Fruit fly (Drosophila melanogaster): ENCODE results near the gene Membrin.

The Membrin gene

dm6 chr3L:5352684-5353322 is 13.5 kb upstream of the Membrin start (continued):
- TF ChIP-seq CG7556 (GFP tag; optimal IDR thresholded peaks at IDR 0.05) (no peak), Ssrp (tag; optimal IDR thresholded peaks at IDR 0.05) (peak; percentile 2), Hey (tag; optimal IDR thresholded peaks at IDR 0.05) (no peak), hbn (GFP tag; IDR thresholded peaks at IDR 0.05; ENCODE audit: partially characterized antibody) (no peak), Xrp1 (GFP tag; IDR thresholded peaks at IDR 0.05) (peak; percentile 82), chn (GFP tag; optimal IDR thresholded peaks at IDR 0.05) (no peak), CG4404 (GFP tag; IDR thresholded peaks at IDR 0.05) (peak; percentile 90), nerfin-1 (tag; optimal IDR thresholded peaks at IDR 0.05) (peak; percentile 35), Side (GFP tag; optimal IDR thresholded peaks at IDR 0.05) (no peak), sr (GFP tag; IDR thresholded peaks at IDR 0.05) (no peak), ap (GFP tag; IDR thresholded peaks at IDR 0.05) (no peak), lov (optimal IDR thresholded peaks at IDR 0.05) (no peak), lov (GFP tag; IDR thresholded peaks at IDR 0.05) (0 out of 3 replicates have a peak, but pooled peaks have one; percentile 56), Gsc (GFP tag; IDR thresholded peaks at IDR 0.05) (no peak), nom (GFP tag; optimal IDR thresholded peaks at IDR 0.05) (peak; percentile 91), stwl (tag; optimal IDR thresholded peaks at IDR 0.05) (peak; percentile 41), btn (GFP tag; optimal IDR thresholded peaks at IDR 0.05) (no peak), CG31224 (GFP tag; IDR thresholded peaks at IDR 0.05) (no peak), CG17328 (GFP tag; IDR thresholded peaks at IDR 0.05) (peak; percentile 49; the same call in 1 of the 2 replicates), CG17361 (GFP tag; IDR thresholded peaks at IDR 0.05) (peak; percentile 51; the same call in 1 of the 3 replicates), CG1602 (GFP tag; optimal IDR thresholded peaks at IDR 0.05) (no peak), CG1832 (GFP tag; optimal IDR thresholded peaks at IDR 0.05) (no peak), CG30431 (GFP tag; optimal IDR thresholded peaks at IDR 0.05) (peak; percentile 8), CG9876 (GFP tag; optimal IDR thresholded peaks at IDR 0.05) (no peak), vnd (GFP tag; IDR thresholded peaks at IDR 0.05; ENCODE audit: partially characterized antibody) (no peak), fd96Cb (tag; optimal IDR thresholded peaks at IDR 0.05) (peak; percentile 46), CG11723 (GFP tag; optimal IDR thresholded peaks at IDR 0.05) (no peak), Lim3 (GFP tag; IDR thresholded peaks at IDR 0.05) (no peak), row (GFP tag; IDR thresholded peaks at IDR 0.05) (peak; percentile 55), bsh (GFP tag; optimal IDR thresholded peaks at IDR 0.05) (peak; percentile 19 to 42), cwo (GFP tag; optimal IDR thresholded peaks at IDR 0.05) (no peak), lmd (GFP tag; IDR thresholded peaks at IDR 0.05) (peak; percentile 42; the same call in 1 of the 2 replicates), CG2202 (tag; optimal IDR thresholded peaks at IDR 0.05) (peak; percentile 1), CG1233 (GFP tag; optimal IDR thresholded peaks at IDR 0.05) (no peak), dan (GFP tag; IDR thresholded peaks at IDR 0.05) (no peak; the same call in 1 of the 2 replicates), chif (GFP tag; optimal IDR thresholded peaks at IDR 0.05) (peak in 1 of 2 experiments; percentile 42), CG4707 (GFP tag; optimal IDR thresholded peaks at IDR 0.05) (no peak), CG8924 (tag; optimal IDR thresholded peaks at IDR 0.05) (peak; percentile 57), crol (GFP tag; IDR thresholded peaks at IDR 0.05) (0 out of 2 replicates have a peak, but pooled peaks have one; percentile 25), CG10979 (tag; optimal IDR thresholded peaks at IDR 0.05) (peak; percentile 79), Stat92E (GFP tag; optimal IDR thresholded peaks at IDR 0.05) (peak in 1 of 3 experiments; percentile 84), cad (GFP tag; optimal IDR thresholded peaks at IDR 0.05) (peak; percentile 8), kay (GFP tag; optimal IDR thresholded peaks at IDR 0.05) (no peak), unpg (GFP tag; optimal IDR thresholded peaks at IDR 0.05) (peak; percentile 38), CG3163 (GFP tag; optimal IDR thresholded peaks at IDR 0.05) (no peak), CG7839 (tag; optimal IDR thresholded peaks at IDR 0.05) (peak; percentile 45), CG8388 (GFP tag; optimal IDR thresholded peaks at IDR 0.05) (peak; percentile 25), CG10959 (GFP tag; IDR thresholded peaks at IDR 0.05) (peak; percentile 76), her (GFP tag; optimal IDR thresholded peaks at IDR 0.05) (no peak), Mes4 (GFP tag; optimal IDR thresholded peaks at IDR 0.05) (no peak)

Data from whole organism, embryonic.